Fruit fly (Drosophila melanogaster): ENCODE data around the gene ogre.

The ogre gene

DNA sequence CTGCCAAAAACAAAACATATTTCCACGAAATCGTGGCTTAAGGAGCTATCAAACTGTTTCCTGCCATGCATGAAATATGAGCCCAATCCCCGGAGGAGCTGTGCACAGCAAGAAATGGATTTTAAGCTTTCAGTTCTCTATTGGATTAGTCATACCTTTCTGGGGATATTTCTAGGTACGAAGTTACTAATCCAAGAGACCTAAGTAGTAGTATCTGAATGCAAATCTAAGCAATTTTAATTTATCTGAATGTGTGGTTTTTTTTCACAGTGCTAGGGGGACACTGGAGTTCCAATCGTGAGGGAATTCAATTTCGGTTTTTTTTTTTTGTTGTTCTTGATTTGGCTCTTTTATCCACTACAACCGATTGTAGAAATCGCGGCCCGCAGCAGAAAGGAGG, 14.8 kb downstream of the ogre start (continued):
- TF ChIP-seq vfl (GFP tag; optimal IDR thresholded peaks at IDR 0.05) (no peak), ab (GFP tag; optimal IDR thresholded peaks at IDR 0.05) (no peak), TFAM (GFP tag; optimal IDR thresholded peaks at IDR 0.05) (no peak), CG31441 (GFP tag; IDR thresholded peaks at IDR 0.05) (no peak)

DNA sequence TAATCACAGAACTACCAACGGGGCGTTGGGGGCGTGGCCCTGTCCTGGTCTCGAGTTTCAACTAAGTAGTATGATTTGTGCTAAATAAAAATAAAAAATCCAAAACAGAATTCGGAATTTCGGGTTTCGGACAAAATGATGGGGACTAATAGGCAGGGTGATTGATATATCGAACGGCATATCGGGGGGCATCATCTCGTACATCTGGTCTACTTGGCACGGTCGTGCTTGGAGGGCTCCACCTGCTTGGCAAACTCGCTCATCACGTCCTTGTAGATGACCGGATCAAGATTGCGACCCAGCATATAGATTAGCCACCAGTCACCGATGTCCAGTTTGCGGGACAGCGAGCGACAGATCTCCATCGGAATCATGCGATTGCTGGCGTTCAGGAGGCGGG, 16.9 kb downstream of the ogre start:
- TF ChIP-seq sens (GFP tag) (peak; percentile 54), CG13123 (GFP tag; optimal IDR thresholded peaks at IDR 0.05) (no peak), stc (GFP tag; IDR thresholded peaks at IDR 0.05) (no peak), her (GFP tag; optimal IDR thresholded peaks at IDR 0.05) (no peak), slou (GFP tag; optimal IDR thresholded peaks at IDR 0.05) (no peak)

DNA sequence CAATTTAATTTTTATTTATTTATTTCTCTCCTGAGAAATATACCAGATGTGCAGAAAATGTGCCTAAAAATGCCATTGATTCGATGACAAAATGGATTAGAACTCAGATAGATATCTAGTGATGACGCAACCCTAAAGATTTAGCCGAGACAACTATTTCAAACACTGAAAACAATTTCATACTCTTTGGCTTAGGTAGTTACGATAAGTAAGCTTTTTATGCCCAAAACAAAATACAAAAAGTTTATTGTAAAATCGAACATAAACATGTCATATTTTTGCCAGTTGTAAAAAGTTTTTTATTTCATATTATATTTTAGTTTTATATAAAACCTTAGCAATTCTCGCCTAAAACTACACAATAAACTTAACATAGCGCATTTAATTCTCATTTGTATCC, 17.8 kb downstream of the ogre start, which contains the start of gene CG3040:
TSS of gene CG3040 (minus strand) at position 54 of the 400 bp plus-strand sequence.
- TF ChIP-seq prd (optimal IDR thresholded peaks at IDR 0.05) (no peak), prd (GFP tag; IDR thresholded peaks at IDR 0.05) (peak; percentile 41; the same call in 1 of the 3 replicates), wdn (GFP tag; IDR thresholded peaks at IDR 0.05) (0 out of 2 replicates have a peak, but pooled peaks have one; percentile 25), Dad (GFP tag; optimal IDR thresholded peaks at IDR 0.05) (no peak), CoRest (tag; optimal IDR thresholded peaks at IDR 0.05) (peak; percentile 43), crc (GFP tag; optimal IDR thresholded peaks at IDR 0.05) (no peak), CG12219 (GFP tag; optimal IDR thresholded peaks at IDR 0.05) (no peak), dan (GFP tag; IDR thresholded peaks at IDR 0.05) (no peak), Hr39 (optimal IDR thresholded peaks at IDR 0.05) (no peak), tgo (GFP tag; IDR thresholded peaks at IDR 0.05) (no peak), CG12769 (tag; optimal IDR thresholded peaks at IDR 0.05) (peak; percentile 41), Ptx1 (GFP tag; IDR thresholded peaks at IDR 0.05) (peak; percentile 36; the same call in 1 of the 2 replicates), tin (GFP tag; optimal IDR thresholded peaks at IDR 0.05) (peak; percentile 27), zen2 (GFP tag; IDR thresholded peaks at IDR 0.05; ENCODE audit: partially characterized antibody) (no peak), CG4282 (GFP tag; optimal IDR thresholded peaks at IDR 0.05) (no peak), Fer3 (tag; optimal IDR thresholded peaks at IDR 0.05) (peak; percentile 26), Med (GFP tag) (peak; percentile 83), CG31441 (GFP tag; IDR thresholded peaks at IDR 0.05) (peak; percentile 39), scrt (GFP tag; optimal IDR thresholded peaks at IDR 0.05) (no peak), usp (GFP tag; optimal IDR thresholded peaks at IDR 0.05) (no peak), CG14965 (GFP tag; optimal IDR thresholded peaks at IDR 0.05; ENCODE audit: borderline replicate concordance) (no peak), Fer2 (tag; optimal IDR thresholded peaks at IDR 0.05) (no peak), CG8089 (GFP tag; optimal IDR thresholded peaks at IDR 0.05) (no peak), CG1832 (GFP tag; optimal IDR thresholded peaks at IDR 0.05) (no peak), CG8765 (GFP tag; IDR thresholded peaks at IDR 0.05) (no peak), chinmo (GFP tag; IDR thresholded peaks at IDR 0.05; ENCODE audit: partially characterized antibody) (no peak), jing (GFP tag; optimal IDR thresholded peaks at IDR 0.05) (no peak), CG10267 (tag; optimal IDR thresholded peaks at IDR 0.05) (peak; percentile 47), CG7372 (GFP tag; IDR thresholded peaks at IDR 0.05) (no peak), CG7745 (tag; optimal IDR thresholded peaks at IDR 0.05) (no peak), Dip2 (GFP tag; IDR thresholded peaks at IDR 0.05) (no peak), CG17912 (GFP tag; optimal IDR thresholded peaks at IDR 0.05) (no peak), Aef1 (GFP tag; IDR thresholded peaks at IDR 0.05) (peak; percentile 22; the same call in 1 of the 3 replicates), Atf-2 (GFP tag; optimal IDR thresholded peaks at IDR 0.05) (no peak), trh (GFP tag; optimal IDR thresholded peaks at IDR 0.05) (no peak), Meics (GFP tag; optimal IDR thresholded peaks at IDR 0.05) (peak; percentile 27), eve (GFP tag; optimal IDR thresholded peaks at IDR 0.05) (no peak), tio (GFP tag; optimal IDR thresholded peaks at IDR 0.05) (no peak), CG12391 (tag; optimal IDR thresholded peaks at IDR 0.05) (peak; percentile 51), Dek (tag; optimal IDR thresholded peaks at IDR 0.05) (peak; percentile 54), CG17359 (tag; optimal IDR thresholded peaks at IDR 0.05) (peak; percentile 26), Oaz (GFP tag; IDR thresholded peaks at IDR 0.05) (no peak)

Data from whole organism, embryonic.